Fruit fly (Drosophila melanogaster): Measurements from ENCODE around the gene Dpm3.

The Dpm3 gene

DNA sequence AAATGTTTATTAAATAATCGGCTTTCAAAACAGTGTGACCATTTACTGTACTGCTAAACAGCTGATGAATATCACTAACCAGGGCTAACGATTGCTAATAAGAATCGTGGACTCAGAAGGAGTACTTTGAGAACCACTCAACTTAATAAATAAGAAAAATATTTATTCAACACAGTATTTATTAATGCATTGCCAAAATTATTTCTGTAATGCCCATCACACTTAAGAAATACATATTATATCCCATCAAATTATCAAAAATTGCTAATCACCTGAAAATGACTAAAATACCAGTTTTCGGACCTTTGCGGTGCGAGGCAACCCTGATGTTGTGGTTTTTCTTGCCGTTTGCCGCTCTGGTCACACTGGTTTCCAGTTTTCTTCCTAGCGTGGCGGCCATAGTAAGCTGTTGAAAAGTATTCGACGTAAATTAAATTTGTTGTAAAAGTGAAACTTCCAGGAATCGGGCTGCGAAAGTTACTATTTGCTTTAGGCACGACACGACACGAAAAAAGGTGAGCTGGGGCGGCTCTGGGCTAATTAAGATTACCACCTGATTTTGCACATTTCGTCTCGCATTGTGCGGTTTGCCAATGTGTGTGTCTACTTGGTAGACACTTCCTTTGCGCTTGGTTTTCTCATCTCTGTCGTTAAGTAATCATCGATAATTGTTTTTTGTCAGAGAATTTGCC lies 21.0 kb downstream of the Dpm3 start, which contains the start of the genes mRpS21 and Droj2 (continued):
- TF ChIP-seq Smox (GFP tag; optimal IDR thresholded peaks at IDR 0.05) (peak; percentile 57), CG7368 (GFP tag; optimal IDR thresholded peaks at IDR 0.05) (no peak), Sox15 (GFP tag; optimal IDR thresholded peaks at IDR 0.05) (peak; percentile 30), fd85E (GFP tag; optimal IDR thresholded peaks at IDR 0.05) (no peak), CG11762 (GFP tag; optimal IDR thresholded peaks at IDR 0.05; ENCODE audit: insufficient read depth) (no peak), Met (GFP tag; optimal IDR thresholded peaks at IDR 0.05) (peak; percentile 44), cyc (GFP tag; optimal IDR thresholded peaks at IDR 0.05) (peak; percentile 8), OdsH (GFP tag; optimal IDR thresholded peaks at IDR 0.05) (peak; percentile 35), Hr4 (GFP tag; optimal IDR thresholded peaks at IDR 0.05) (peak; percentile 60)

dm6 chr3R:13379675-13380074 lies 23.2 kb downstream of the Dpm3 start, which contains the start of the genes CG9813 and CG8870:
TSS of gene CG9813 (minus strand) at chr3R:13379775.
TSS of gene CG8870 (plus strand) at chr3R:13379842.
- TF ChIP-seq svp (GFP tag), result no peak
- no peak for TF ChIP-seq Eip78C (GFP tag)
- no peak for TF ChIP-seq CG6854 (GFP tag; optimal IDR thresholded peaks at IDR 0.05)

DNA sequence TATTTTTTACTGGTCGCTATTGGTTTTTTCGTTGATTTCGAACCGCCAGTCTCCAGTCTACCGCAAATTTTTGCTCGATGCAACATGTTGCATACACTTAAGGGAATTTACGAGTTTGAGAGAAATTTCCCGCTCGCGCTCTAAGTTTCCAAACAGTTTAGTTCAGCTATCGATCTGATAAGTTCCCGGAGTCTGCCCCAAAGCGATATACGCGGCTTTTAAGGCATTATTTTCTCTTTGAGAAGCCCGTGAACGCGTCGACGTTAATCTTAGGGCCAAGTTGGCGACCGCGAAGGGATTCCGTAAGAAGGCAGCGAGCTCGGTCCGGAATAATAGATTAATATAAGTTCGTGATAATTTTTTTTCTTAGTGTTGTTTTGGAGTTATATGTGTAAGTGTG lies 27.9 kb downstream of the Dpm3 start:
- TF ChIP-seq CG6163 (GFP tag; IDR thresholded peaks at IDR 0.05), result 0 out of 3 replicates have a peak, but pooled peaks have one; percentile 22
- TF ChIP-seq esn (GFP tag; optimal IDR thresholded peaks at IDR 0.05), result peak; percentile 15
- TF ChIP-seq lz (GFP tag; optimal IDR thresholded peaks at IDR 0.05), result no peak
- no peak for TF ChIP-seq eg (GFP tag; IDR thresholded peaks at IDR 0.05)
- peak; percentile 24 for TF ChIP-seq CG10669 (GFP tag; optimal IDR thresholded peaks at IDR 0.05)
- peak; percentile 24 for TF ChIP-seq Ets96B (tag; optimal IDR thresholded peaks at IDR 0.05)

DNA sequence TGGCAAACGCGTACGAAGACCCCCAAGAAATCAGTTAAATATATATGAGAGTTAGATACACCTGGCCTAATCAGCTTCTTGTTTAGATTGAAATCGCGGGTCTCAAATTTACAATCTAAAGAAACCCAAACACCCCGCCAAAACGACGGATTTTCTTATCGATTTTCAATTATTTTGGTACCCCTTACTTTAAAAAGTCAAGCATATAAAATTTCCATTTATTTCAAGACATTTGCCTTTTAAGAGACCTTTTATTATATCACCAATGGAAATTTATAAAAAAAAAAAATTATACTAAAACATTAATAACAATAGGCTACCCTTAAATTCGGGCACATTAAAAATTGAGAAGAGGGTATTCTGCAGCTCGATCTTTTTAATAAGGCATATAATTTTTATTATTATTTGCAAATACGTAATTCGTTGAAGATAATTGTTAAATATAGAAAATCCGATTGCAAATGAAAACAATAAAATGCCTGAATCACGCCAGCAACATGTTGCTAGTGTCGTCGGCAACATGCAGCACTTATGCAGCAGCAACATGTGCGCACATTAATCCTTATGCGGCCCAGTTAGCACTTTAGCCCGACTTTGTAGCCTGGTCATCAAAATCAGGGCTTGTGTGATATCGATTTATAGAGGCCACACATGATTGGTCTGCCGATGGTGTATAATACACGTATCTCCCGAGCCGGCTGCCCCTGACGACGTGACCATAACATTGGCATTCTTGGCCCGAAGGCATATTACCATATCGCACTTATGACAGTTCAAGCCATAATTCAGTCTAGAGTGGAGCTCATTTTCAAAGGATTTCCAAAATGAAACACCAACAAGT lies 30.8 kb downstream of the Dpm3 start, which contains the start of the genes Lip3 and CG34309:
Gene Lip3, minus strand, starts transcription at position 65 of the 841 bp plus-strand sequence.
Gene CG34309, plus strand, starts transcription at position 791 of the 841 bp plus-strand sequence.
- TF ChIP-seq Sox102F (GFP tag; optimal IDR thresholded peaks at IDR 0.05) (no peak), dsx (GFP tag; optimal IDR thresholded peaks at IDR 0.05; ENCODE audit: poor library complexity, severe bottlenecking) (no peak), CG32006 (GFP tag; optimal IDR thresholded peaks at IDR 0.05) (no peak), CG10631 (GFP tag; optimal IDR thresholded peaks at IDR 0.05) (no peak), Lpt (GFP tag; optimal IDR thresholded peaks at IDR 0.05) (no peak), ss (GFP tag; optimal IDR thresholded peaks at IDR 0.05) (no peak), CG3919 (GFP tag; optimal IDR thresholded peaks at IDR 0.05) (no peak), achi (GFP tag; optimal IDR thresholded peaks at IDR 0.05) (peak; percentile 9), CG8632 (GFP tag; optimal IDR thresholded peaks at IDR 0.05) (no peak), CG9139 (GFP tag; optimal IDR thresholded peaks at IDR 0.05) (no peak), esn (GFP tag; optimal IDR thresholded peaks at IDR 0.05) (peak; percentile 85), CG6163 (GFP tag; IDR thresholded peaks at IDR 0.05) (no peak), fd59A (GFP tag; optimal IDR thresholded peaks at IDR 0.05) (no peak), Hr38 (GFP tag; optimal IDR thresholded peaks at IDR 0.05) (no peak), spab (GFP tag; optimal IDR thresholded peaks at IDR 0.05) (no peak), pdm3 (GFP tag; optimal IDR thresholded peaks at IDR 0.05) (peak; percentile 34), fkh (GFP tag; optimal IDR thresholded peaks at IDR 0.05) (no peak), eg (GFP tag; IDR thresholded peaks at IDR 0.05) (no peak), Eip75B (GFP tag; optimal IDR thresholded peaks at IDR 0.05) (no peak), CG4318 (GFP tag; optimal IDR thresholded peaks at IDR 0.05) (no peak), CG6276 (GFP tag; optimal IDR thresholded peaks at IDR 0.05) (no peak), CG11762 (GFP tag; optimal IDR thresholded peaks at IDR 0.05; ENCODE audit: insufficient read depth) (no peak), CG11902 (GFP tag; optimal IDR thresholded peaks at IDR 0.05) (no peak), OdsH (GFP tag; optimal IDR thresholded peaks at IDR 0.05) (peak; percentile 35), CG6792 (GFP tag; optimal IDR thresholded peaks at IDR 0.05) (peak; percentile 48), Ets21C (GFP tag; optimal IDR thresholded peaks at IDR 0.05) (peak; percentile 46), CG34406 (GFP tag; optimal IDR thresholded peaks at IDR 0.05) (no peak), CG15336 (GFP tag; IDR thresholded peaks at IDR 0.05) (no peak), CG6808 (GFP tag; optimal IDR thresholded peaks at IDR 0.05) (no peak), svp (GFP tag) (peak; percentile 90), Met (GFP tag; optimal IDR thresholded peaks at IDR 0.05) (peak; percentile 70), Blimp-1 (GFP tag; optimal IDR thresholded peaks at IDR 0.05) (peak; percentile 36)
